Worm (Caenorhabditis elegans): Measurements from ENCODE around the gene acs-14.

DNA sequence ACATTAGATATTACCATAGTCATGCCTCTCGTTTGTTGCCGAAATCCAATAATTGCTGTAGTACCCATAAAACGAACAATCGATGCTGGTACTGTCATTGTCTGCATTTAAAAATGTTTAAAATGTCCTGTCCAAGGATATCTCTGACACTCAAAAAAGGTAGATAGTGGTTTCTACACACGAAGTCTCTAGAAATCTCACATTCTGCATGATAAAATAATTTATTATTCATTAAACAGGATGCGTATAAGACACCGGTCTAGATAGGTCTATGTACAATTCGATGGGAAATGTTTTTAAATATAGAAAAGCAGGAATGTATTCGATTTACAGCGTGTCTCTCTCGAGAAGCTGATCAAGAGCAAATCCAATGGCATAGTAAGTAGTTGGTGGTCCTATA, 31.7 kb downstream of the acs-14 start, which contains the start of gene C50F4.12:
- TF ChIP-seq ama-1 (optimal IDR thresholded peaks at IDR 0.05) (no peak), ceh-13 (GFP tag; optimal IDR thresholded peaks at IDR 0.05) (no peak), flt-1 (GFP tag; IDR thresholded peaks at IDR 0.05) (no peak), hnd-1 (tag; optimal IDR thresholded peaks at IDR 0.05) (no peak), scrt-1 (GFP tag; IDR thresholded peaks at IDR 0.05) (no peak), tra-4 (tag; optimal IDR thresholded peaks at IDR 0.05) (no peak)
